Worm (Caenorhabditis elegans) whole organism, L4/young adult: ENCODE data around the gene rer-1.

Source experiments
- W03F9.2 ChIP-seq: fragments of 150-350 bp; optimal IDR thresholded peaks from 2 replicates; lab custom pipeline; 2014; ENCODE audit warnings: missing biosample characterization, missing genetic modification characterization
- dao-5 ChIP-seq: sonication (generic microtip); optimal IDR thresholded peaks from 2 replicates; lab custom pipeline; 2016; ENCODE audit warnings: missing genotype, missing genetic modification characterization, moderate library complexity, missing compliant biosample characterization
- him-1 ChIP-seq: sonication (generic microtip); optimal IDR thresholded peaks from 2 replicates; lab custom pipeline; 2016; ENCODE audit warnings: missing genotype, missing genetic modification reagents, missing genetic modification characterization, missing compliant biosample characterization

ce11 chrII:8787376-8787775, 23.8 kb upstream of the rer-1 start:
- TF ChIP-seq W03F9.2 (tag; lab: Kevin White, UChicago) (peak; percentile 84), him-1 (tag; lab: Kevin White, UChicago) (peak; percentile 68), dao-5 (tag; lab: Kevin White, UChicago) (no peak)
